Fruit fly (Drosophila melanogaster): ENCODE data around the gene CG12239.

Gene CG12239

DNA sequence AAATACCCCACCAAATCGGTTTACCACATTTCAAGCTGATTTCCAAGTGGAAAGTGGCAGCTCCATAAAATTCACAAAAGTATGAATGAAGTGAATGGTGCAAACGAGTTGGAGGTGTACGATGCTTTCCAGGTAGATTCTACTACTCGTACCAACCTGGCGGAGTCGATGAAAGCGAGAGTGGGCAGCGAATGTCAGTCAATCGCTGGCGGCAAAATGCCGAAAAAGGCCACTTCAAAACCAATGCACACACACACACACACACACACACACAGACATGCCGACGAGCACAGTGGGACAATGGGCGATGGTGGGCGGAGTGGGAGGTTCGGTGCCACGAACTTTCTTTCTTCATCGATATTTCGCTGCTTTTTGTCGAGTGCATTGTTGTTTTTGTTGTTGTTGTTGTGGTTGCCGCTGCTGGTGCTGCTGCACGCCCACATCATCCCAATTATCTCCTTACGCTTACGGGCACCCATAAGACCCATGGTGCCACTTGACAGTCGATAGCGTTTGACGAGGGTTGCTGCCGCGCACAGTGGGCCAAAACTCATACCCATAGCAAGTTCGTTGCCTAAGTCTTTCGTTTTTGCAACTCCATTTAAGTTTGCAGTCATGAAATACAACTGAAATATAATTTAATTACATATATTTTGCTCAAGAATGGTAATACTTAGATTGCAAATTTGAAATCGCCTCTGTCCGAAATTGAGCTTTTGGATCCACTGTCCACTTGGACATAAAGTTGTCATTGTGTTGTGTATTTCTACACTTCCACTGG, 8.5 kb upstream of the CG12239 start (continued):
- TF ChIP-seq Hr39 (GFP tag; optimal IDR thresholded peaks at IDR 0.05) (peak; percentile 68), CG11294 (GFP tag; IDR thresholded peaks at IDR 0.05) (no peak), CG6792 (GFP tag; optimal IDR thresholded peaks at IDR 0.05) (peak; percentile 79), salr (GFP tag; optimal IDR thresholded peaks at IDR 0.05) (peak; percentile 11 to 13), Ets96B (tag; optimal IDR thresholded peaks at IDR 0.05) (peak; percentile 44), Ets21C (GFP tag; optimal IDR thresholded peaks at IDR 0.05) (peak; percentile 51), net (GFP tag; optimal IDR thresholded peaks at IDR 0.05) (peak; percentile 54), CG11902 (GFP tag; optimal IDR thresholded peaks at IDR 0.05) (peak; percentile 11), acj6 (GFP tag; optimal IDR thresholded peaks at IDR 0.05) (peak; percentile 73), Sox102F (GFP tag; optimal IDR thresholded peaks at IDR 0.05) (peak; percentile 74), eg (GFP tag; IDR thresholded peaks at IDR 0.05) (peak; percentile 71; the same call in 2 of the 3 replicates), CG1621 (tag; optimal IDR thresholded peaks at IDR 0.05) (peak; percentile 28), Hr38 (GFP tag; optimal IDR thresholded peaks at IDR 0.05) (no peak), Hr4 (GFP tag; optimal IDR thresholded peaks at IDR 0.05) (peak; percentile 78), CG3032 (tag; optimal IDR thresholded peaks at IDR 0.05) (no peak), svp (GFP tag) (peak; percentile 89), CG4318 (GFP tag; optimal IDR thresholded peaks at IDR 0.05) (peak; percentile 74), esn (GFP tag; optimal IDR thresholded peaks at IDR 0.05) (peak; percentile 84), Lpt (GFP tag; optimal IDR thresholded peaks at IDR 0.05) (peak; percentile 66), CG9139 (GFP tag; optimal IDR thresholded peaks at IDR 0.05) (no peak), fd59A (GFP tag; optimal IDR thresholded peaks at IDR 0.05) (peak; percentile 37), lz (GFP tag; optimal IDR thresholded peaks at IDR 0.05) (peak; percentile 76), CG8119 (GFP tag; IDR thresholded peaks at IDR 0.05) (peak; percentile 85), OdsH (GFP tag; optimal IDR thresholded peaks at IDR 0.05) (peak; percentile 70), dac (GFP tag; optimal IDR thresholded peaks at IDR 0.05) (peak; percentile 64), CG34406 (GFP tag; optimal IDR thresholded peaks at IDR 0.05) (peak; percentile 63), CG31627 (GFP tag; optimal IDR thresholded peaks at IDR 0.05) (peak; percentile 69), CG10669 (GFP tag; optimal IDR thresholded peaks at IDR 0.05) (peak; percentile 36), CG3919 (GFP tag; optimal IDR thresholded peaks at IDR 0.05) (peak; percentile 72), Gug (GFP tag; IDR thresholded peaks at IDR 0.05) (no peak), Blimp-1 (GFP tag; optimal IDR thresholded peaks at IDR 0.05) (peak; percentile 82), spab (GFP tag; optimal IDR thresholded peaks at IDR 0.05) (peak; percentile 1), CG6163 (GFP tag; IDR thresholded peaks at IDR 0.05) (peak; percentile 72; the same call in 2 of the 3 replicates), CG8632 (GFP tag; optimal IDR thresholded peaks at IDR 0.05) (peak; percentile 64), fd85E (GFP tag; optimal IDR thresholded peaks at IDR 0.05) (no peak), achi (GFP tag; optimal IDR thresholded peaks at IDR 0.05) (peak; percentile 61), CG15336 (GFP tag; IDR thresholded peaks at IDR 0.05) (peak; percentile 74), Smox (GFP tag; optimal IDR thresholded peaks at IDR 0.05) (peak; percentile 76), CG6276 (GFP tag; optimal IDR thresholded peaks at IDR 0.05) (peak; percentile 66), Eip75B (GFP tag; optimal IDR thresholded peaks at IDR 0.05) (peak; percentile 58), pdm3 (GFP tag; optimal IDR thresholded peaks at IDR 0.05) (peak; percentile 74), CG11762 (GFP tag; optimal IDR thresholded peaks at IDR 0.05; ENCODE audit: insufficient read depth) (peak; percentile 60)

DNA sequence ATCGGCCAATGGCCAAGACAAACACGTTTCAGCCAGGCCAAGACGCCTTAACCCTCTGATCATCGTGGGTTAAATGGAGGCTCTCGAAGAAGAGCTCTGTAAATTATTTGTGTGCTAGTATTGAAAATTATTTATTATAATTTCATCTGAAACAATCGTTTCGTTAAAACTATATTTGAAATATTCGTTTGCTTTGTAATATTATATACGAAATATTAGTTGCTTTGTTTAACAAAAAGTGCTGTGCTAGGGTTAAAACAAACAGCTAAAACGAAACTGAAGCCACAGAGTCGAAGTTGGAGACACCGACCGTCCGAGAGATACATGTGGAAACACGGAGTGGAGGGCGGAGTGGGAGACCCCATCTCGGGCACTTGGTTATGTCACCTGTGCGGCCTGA, 5.4 kb upstream of the CG12239 start:
- TF ChIP-seq CG10631 (GFP tag; optimal IDR thresholded peaks at IDR 0.05) (peak; percentile 67), Hr38 (GFP tag; optimal IDR thresholded peaks at IDR 0.05) (no peak), CG31627 (GFP tag; optimal IDR thresholded peaks at IDR 0.05) (peak; percentile 54), Met (GFP tag; optimal IDR thresholded peaks at IDR 0.05) (peak; percentile 74), CG8632 (GFP tag; optimal IDR thresholded peaks at IDR 0.05) (no peak), esn (GFP tag; optimal IDR thresholded peaks at IDR 0.05) (peak; percentile 77), cyc (GFP tag; optimal IDR thresholded peaks at IDR 0.05) (no peak), CG9139 (GFP tag; optimal IDR thresholded peaks at IDR 0.05) (no peak), CG8319 (GFP tag; optimal IDR thresholded peaks at IDR 0.05) (no peak), Sox15 (GFP tag; optimal IDR thresholded peaks at IDR 0.05) (peak; percentile 32), topi (GFP tag; optimal IDR thresholded peaks at IDR 0.05) (no peak), Ets96B (tag; optimal IDR thresholded peaks at IDR 0.05) (no peak), net (GFP tag; optimal IDR thresholded peaks at IDR 0.05) (peak; percentile 78), svp (GFP tag) (peak; percentile 71), Eip75B (GFP tag; optimal IDR thresholded peaks at IDR 0.05) (peak; percentile 64), Ets21C (GFP tag; optimal IDR thresholded peaks at IDR 0.05) (peak; percentile 4), CG1621 (tag; optimal IDR thresholded peaks at IDR 0.05) (no peak), Hr4 (GFP tag; optimal IDR thresholded peaks at IDR 0.05) (peak; percentile 88), dsx (GFP tag; optimal IDR thresholded peaks at IDR 0.05; ENCODE audit: poor library complexity, severe bottlenecking) (no peak), pdm3 (GFP tag; optimal IDR thresholded peaks at IDR 0.05) (peak; percentile 82), eg (GFP tag; IDR thresholded peaks at IDR 0.05) (peak; percentile 75; the same call in 2 of the 3 replicates), fd59A (GFP tag; optimal IDR thresholded peaks at IDR 0.05) (peak; percentile 34), CG6163 (GFP tag; IDR thresholded peaks at IDR 0.05) (peak; percentile 70)
